Fruit fly (Drosophila melanogaster) whole organism, embryonic: ENCODE measurements around the gene RunxB.
A peak's percentile ranks its signal among the peaks of the same experiment; 100 is the strongest.

ENCODE experiments used
- Atf3 ChIP-seq: fragments of 200-800 bp; sonication (Bioruptor generic); optimal IDR thresholded peaks from 3 replicates; lab custom pipeline; 2016; ENCODE audit warnings: missing biosample characterization, missing genetic modification characterization
- Bdp1 ChIP-seq: fragments of 200-800 bp; sonication (Bioruptor generic); optimal IDR thresholded peaks from 3 replicates; lab custom pipeline; 2016; ENCODE audit warnings: missing biosample characterization, missing genetic modification characterization
- Blimp-1 ChIP-seq: fragments of 200-800 bp; sonication (Bioruptor generic); optimal IDR thresholded peaks from 3 replicates; lab custom pipeline; 2018; ENCODE audit warnings: missing biosample characterization, missing genetic modification characterization, mild to moderate bottlenecking, moderate library complexity, missing genetic modification reagents
- CG10147 ChIP-seq: fragments of 200-800 bp; sonication (Bioruptor generic); optimal IDR thresholded peaks from 2 replicates; lab custom pipeline; 2019; ENCODE audit warnings: missing biosample characterization, mild to moderate bottlenecking, missing genetic modification characterization, moderate library complexity
- CG1024 ChIP-seq: fragments of 200-800 bp; sonication (Bioruptor generic); IDR thresholded peaks from 2 replicates; pipeline ENCODE4 v1.3.6; 2022; ENCODE audit warnings: missing biosample characterization, missing genetic modification characterization
- CG11247 ChIP-seq: fragments of 200-800 bp; sonication (Bioruptor generic); IDR thresholded peaks from 2 replicates; pipeline ENCODE4 v1.3.6; 2022; ENCODE audit warnings: missing biosample characterization, missing genetic modification characterization
- CG13624 ChIP-seq: fragments of 200-800 bp; sonication (Bioruptor generic); optimal IDR thresholded peaks from 2 replicates; lab custom pipeline; 2016; ENCODE audit warnings: missing biosample characterization, missing genetic modification characterization
- CG16779 ChIP-seq: fragments of 200-800 bp; sonication (Bioruptor generic); IDR thresholded peaks from 2 replicates; pipeline ENCODE4 v1.3.6; 2022; ENCODE audit warnings: missing biosample characterization, missing genetic modification characterization
- CG16863 ChIP-seq: fragments of 200-800 bp; sonication (Bioruptor generic); optimal IDR thresholded peaks from 3 replicates; lab custom pipeline; 2016; ENCODE audit warnings: missing biosample characterization, missing genetic modification characterization
- CG17328 ChIP-seq: fragments of 200-800 bp; sonication (Bioruptor generic); IDR thresholded peaks from 2 replicates; pipeline ENCODE4 v1.3.6; 2022; ENCODE audit warnings: missing biosample characterization, missing genetic modification characterization
- CG1792 ChIP-seq: fragments of 200-800 bp; sonication (Bioruptor generic); optimal IDR thresholded peaks from 2 replicates; lab custom pipeline; 2016; ENCODE audit warnings: missing biosample characterization, missing genetic modification characterization
- CG18262 ChIP-seq: fragments of 200-800 bp; optimal IDR thresholded peaks from 3 replicates; lab custom pipeline; 2019; ENCODE audit warnings: missing biosample characterization, mild to moderate bottlenecking, missing genetic modification characterization, moderate library complexity
- CG2875 ChIP-seq: fragments of 200-800 bp; sonication (Bioruptor generic); optimal IDR thresholded peaks from 2 replicates; lab custom pipeline; 2017; ENCODE audit warnings: missing biosample characterization, mild to moderate bottlenecking, missing genetic modification characterization, missing genetic modification reagents
- CG2889 ChIP-seq: fragments of 200-800 bp; sonication (Bioruptor generic); IDR thresholded peaks from 3 replicates; pipeline ENCODE4 v1.3.6; 2022; ENCODE audit warnings: missing biosample characterization, missing genetic modification characterization
- CG4707 ChIP-seq: fragments of 200-800 bp; sonication (Bioruptor generic); optimal IDR thresholded peaks from 2 replicates; lab custom pipeline; 2018; ENCODE audit warnings: missing biosample characterization, mild to moderate bottlenecking, missing genetic modification characterization, moderate library complexity
- CG6254 ChIP-seq: fragments of 200-800 bp; sonication (Bioruptor generic); optimal IDR thresholded peaks from 3 replicates; lab custom pipeline; 2017; ENCODE audit warnings: mild to moderate bottlenecking, missing biosample characterization, missing genetic modification reagents, missing genetic modification characterization
- CG7372 ChIP-seq: fragments of 200-800 bp; sonication (Bioruptor generic); IDR thresholded peaks from 2 replicates; pipeline ENCODE4 v1.3.6; 2022; ENCODE audit warnings: missing biosample characterization, missing genetic modification characterization
- ERR ChIP-seq: fragments of 200-800 bp; sonication (Bioruptor generic); optimal IDR thresholded peaks from 2 replicates; lab custom pipeline; 2016; ENCODE audit warnings: missing biosample characterization, missing genetic modification characterization
- H15 ChIP-seq: fragments of 200-800 bp; sonication (Bioruptor generic); IDR thresholded peaks from 3 replicates; pipeline ENCODE4 v1.3.6; 2022; ENCODE audit warnings: missing biosample characterization, missing genetic modification characterization
- Hey ChIP-seq: fragments of 200-800 bp; sonication (Bioruptor generic); optimal IDR thresholded peaks from 3 replicates; lab custom pipeline; 2018; ENCODE audit warnings: missing biosample characterization, mild to moderate bottlenecking, missing genetic modification characterization
- Hr78 ChIP-seq, 2 experiments: fragments of 200-800 bp in 1 of 2; fragments of >200 bp in 1 of 2; sonication (Bioruptor generic) in 1 of 2; optimal IDR thresholded peaks; 2 replicates each; lab custom pipeline; 2017 to 2019; ENCODE audit warnings: missing biosample characterization in 2 of 2, missing genetic modification characterization in 2 of 2, mild to moderate bottlenecking in 1 of 2, moderate library complexity in 1 of 2
- Kr ChIP-seq: fragments of 200-800 bp; sonication (Bioruptor generic); optimal IDR thresholded peaks from 2 replicates; lab custom pipeline; 2017; ENCODE audit warnings: missing biosample characterization, mild to moderate bottlenecking, missing genetic modification characterization
- MTF-1 ChIP-seq: fragments of 200-800 bp; sonication (Bioruptor generic); optimal IDR thresholded peaks from 2 replicates; lab custom pipeline; 2018; ENCODE audit warnings: missing biosample characterization, mild to moderate bottlenecking, missing genetic modification characterization, borderline replicate concordance
- Nf-YA ChIP-seq: fragments of 200-800 bp; sonication (Bioruptor generic); IDR thresholded peaks from 2 replicates; pipeline ENCODE4 v1.3.6; 2022; ENCODE audit warnings: missing biosample characterization, missing genetic modification characterization
- Oli ChIP-seq: fragments of 200-800 bp; sonication (Bioruptor generic); optimal IDR thresholded peaks from 2 replicates; lab custom pipeline; 2018; ENCODE audit warnings: missing biosample characterization, mild to moderate bottlenecking, missing genetic modification characterization, moderate library complexity
- Optix ChIP-seq: fragments of 200-800 bp; sonication (Bioruptor generic); IDR thresholded peaks from 3 replicates; pipeline ENCODE4 v1.3.6; 2022; ENCODE audit warnings: missing biosample characterization, missing genetic modification characterization
- Sry-δ ChIP-seq: fragments of 200-800 bp; sonication (Bioruptor generic); optimal IDR thresholded peaks from 2 replicates; lab custom pipeline; 2016; ENCODE audit warnings: missing biosample characterization, missing genetic modification characterization
- Vsx1 ChIP-seq: fragments of 200-800 bp; sonication (Bioruptor generic); optimal IDR thresholded peaks from 2 replicates; lab custom pipeline; 2017; ENCODE audit warnings: missing biosample characterization, mild to moderate bottlenecking, missing genetic modification characterization, missing genetic modification reagents
- aop ChIP-seq: fragments of 200-800 bp; sonication (Bioruptor generic); IDR thresholded peaks from 2 replicates; pipeline ENCODE4 v1.3.6; 2022; ENCODE audit warnings: missing biosample characterization, missing genetic modification characterization
- ase ChIP-seq: fragments of 200-800 bp; sonication (Bioruptor generic); IDR thresholded peaks from 3 replicates; pipeline ENCODE4 v1.3.6; 2022; ENCODE audit warnings: missing biosample characterization, missing genetic modification characterization
- chif ChIP-seq, 2 experiments: fragments of 200-800 bp; sonication (Bioruptor generic); optimal IDR thresholded peaks; 3 replicates each; lab custom pipeline; 2016; ENCODE audit warnings: missing biosample characterization in 2 of 2, missing genetic modification characterization in 2 of 2
- cwo ChIP-seq: fragments of 200-800 bp; sonication (Bioruptor generic); optimal IDR thresholded peaks from 3 replicates; lab custom pipeline; 2017; ENCODE audit warnings: missing biosample characterization, missing genetic modification characterization, mild to moderate bottlenecking, moderate library complexity, missing genetic modification reagents
- da ChIP-seq: fragments of 200-800 bp; sonication (Bioruptor generic); optimal IDR thresholded peaks from 2 replicates; lab custom pipeline; 2016; ENCODE audit warnings: missing biosample characterization, missing genetic modification characterization
- dmrt11E ChIP-seq: fragments of 200-800 bp; sonication (Bioruptor generic); optimal IDR thresholded peaks from 3 replicates; lab custom pipeline; 2018; ENCODE audit warnings: missing biosample characterization, mild to moderate bottlenecking, missing genetic modification characterization, moderate library complexity
- en ChIP-seq: fragments of 200-800 bp; sonication (Bioruptor generic); optimal IDR thresholded peaks from 2 replicates; lab custom pipeline; 2016; ENCODE audit warnings: missing biosample characterization, missing genetic modification characterization
- esg ChIP-seq: fragments of 200-800 bp; sonication (Bioruptor generic); conservative IDR thresholded peaks from 2 replicates; pipeline ENCODE4 v1.3.6; 2022; ENCODE audit warnings: missing biosample characterization, missing genetic modification characterization
- hth ChIP-seq: fragments of >200 bp; optimal IDR thresholded peaks from 2 replicates; lab custom pipeline; 2017; ENCODE audit warnings: inconsistent platforms
- jumu ChIP-seq: fragments of 200-800 bp; sonication (Bioruptor generic); optimal IDR thresholded peaks from 3 replicates; lab custom pipeline; 2016; ENCODE audit warnings: missing biosample characterization, missing genetic modification characterization
- maf-S ChIP-seq: fragments of 200-800 bp; sonication (Bioruptor generic); optimal IDR thresholded peaks from 2 replicates; lab custom pipeline; 2016; ENCODE audit warnings: missing biosample characterization, missing genetic modification characterization
- mirr ChIP-seq: fragments of 200-800 bp; sonication (Bioruptor generic); optimal IDR thresholded peaks from 3 replicates; lab custom pipeline; 2018; ENCODE audit warnings: missing biosample characterization, mild to moderate bottlenecking, missing genetic modification characterization
- org-1 ChIP-seq: fragments of 200-800 bp; sonication (Bioruptor generic); optimal IDR thresholded peaks from 2 replicates; lab custom pipeline; 2017; ENCODE audit warnings: missing biosample characterization, missing genetic modification characterization
- pan ChIP-seq, 4 experiments: fragments of >200 bp in 3 of 4; fragments of 200-800 bp in 1 of 4; sonication (Bioruptor generic) in 1 of 4; optimal IDR thresholded peaks in 3 of 4; IDR thresholded peaks in 1 of 4; 2 replicates each; pipeline versions ENCODE4 v1.3.6 to Lab custom; 2017 to 2022; ENCODE audit warnings: missing biosample characterization in 2 of 4, missing genetic modification characterization in 2 of 4, mixed read lengths in 1 of 4
- pita ChIP-seq: fragments of 200-800 bp; sonication (Bioruptor generic); optimal IDR thresholded peaks from 2 replicates; lab custom pipeline; 2017; ENCODE audit warnings: missing biosample characterization, mild to moderate bottlenecking, missing genetic modification characterization
- run ChIP-seq: fragments of 200-800 bp; sonication (Bioruptor generic); optimal IDR thresholded peaks from 3 replicates; lab custom pipeline; 2018; ENCODE audit warnings: missing biosample characterization, mild to moderate bottlenecking, missing genetic modification characterization
- salm ChIP-seq: fragments of 200-800 bp; sonication (Bioruptor generic); optimal IDR thresholded peaks from 2 replicates; lab custom pipeline; 2018; ENCODE audit warnings: missing biosample characterization, mild to moderate bottlenecking, missing genetic modification characterization
- sens ChIP-seq: fragments of 200-800 bp; sonication (Bioruptor generic); peaks from one replicate; lab custom pipeline; 2016; ENCODE audit warnings: missing biosample characterization, missing genetic modification characterization
- sens-2 ChIP-seq: fragments of 200-800 bp; sonication (Bioruptor generic); IDR thresholded peaks from 2 replicates; pipeline ENCODE4 v1.3.6; 2022; ENCODE audit warnings: missing biosample characterization, missing genetic modification characterization
- toy ChIP-seq: fragments of 200-800 bp; sonication (Bioruptor generic); IDR thresholded peaks from 2 replicates; pipeline ENCODE4 v1.3.6; 2022; ENCODE audit warnings: missing biosample characterization, missing genetic modification characterization
- vvl ChIP-seq: fragments of 200-800 bp; sonication (Bioruptor generic); IDR thresholded peaks from 2 replicates; pipeline ENCODE4 v1.3.6; 2022; ENCODE audit warnings: missing biosample characterization, missing genetic modification characterization
- zfh1 ChIP-seq: fragments of 200-800 bp; sonication (Bioruptor generic); IDR thresholded peaks from 3 replicates; pipeline ENCODE4 v1.3.6; 2022; ENCODE audit warnings: missing biosample characterization, missing genetic modification characterization

The RunxB gene

DNA sequence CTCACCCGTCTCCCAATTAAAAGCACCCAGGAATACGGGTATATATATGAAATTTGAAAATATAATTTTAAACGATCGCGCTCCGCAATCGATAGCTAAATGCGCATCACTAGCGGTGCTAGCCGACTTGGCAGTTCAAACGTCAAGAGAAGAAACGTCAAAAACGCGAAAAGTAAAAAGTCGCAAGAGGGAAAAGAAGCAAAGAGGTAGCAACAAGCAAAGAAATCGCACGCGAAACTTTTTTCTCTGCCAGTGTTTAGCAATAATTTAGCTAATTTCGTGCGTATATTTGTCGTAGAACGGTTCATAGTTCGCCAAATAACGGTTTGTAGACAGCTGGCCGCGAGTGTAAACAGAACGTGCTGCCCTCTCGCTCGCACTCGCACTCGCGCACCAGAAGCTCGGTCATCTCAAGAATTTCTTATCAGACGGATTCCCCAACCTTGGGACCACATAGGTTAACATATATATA, 26.9 kb upstream of the RunxB start, which contains the start of gene CG1812 (continued):
- TF ChIP-seq Blimp-1 (GFP tag; lab: Kevin White, UChicago) (peak; percentile 19), CG18262 (tag; lab: Kevin White, UChicago) (no peak), MTF-1 (GFP tag; lab: Kevin White, UChicago) (no peak), sens (GFP tag; lab: Kevin White, UChicago) (peak; percentile 90), salm (tag; lab: Kevin White, UChicago) (no peak), ERR (no peak), CG13624 (peak; percentile 15), CG7372 (GFP tag; lab: Robert Waterston, UW) (no peak), cwo (GFP tag; lab: Kevin White, UChicago) (no peak), Vsx1 (no peak), CG2889 (GFP tag; lab: Robert Waterston, UW) (no peak), mirr (peak; percentile 4), CG10147 (no peak), toy (no peak), ase (GFP tag; lab: Robert Waterston, UW) (no peak; the same call in 2 of the 3 replicates), pan (optimal IDR thresholded peaks at IDR 0.05; lab: Kevin White, UChicago) (no peak), pan (GFP tag; optimal IDR thresholded peaks at IDR 0.05 in 1 of 2, IDR thresholded peaks at IDR 0.05 in 1 of 2) (peak in 1 of 2 experiments; percentile 49), Hey (tag; lab: Kevin White, UChicago) (no peak), CG2875 (GFP tag; lab: Kevin White, UChicago) (peak; percentile 35), pita (GFP tag; lab: Kevin White, UChicago) (no peak), CG1024 (GFP tag; lab: Robert Waterston, UW) (0 out of 2 replicates have a peak, but pooled peaks have one; percentile 15), CG1792 (GFP tag; lab: Kevin White, UChicago) (no peak), CG4707 (GFP tag; lab: Kevin White, UChicago) (no peak), sens-2 (GFP tag; lab: Robert Waterston, UW) (0 out of 2 replicates have a peak, but pooled peaks have one; percentile 16), org-1 (GFP tag; lab: Kevin White, UChicago) (peak; percentile 8), H15 (peak; percentile 23; the same call in 1 of the 3 replicates), Hr78 (GFP tag; optimal IDR thresholded peaks at IDR 0.05; lab: Kevin White, UChicago) (peak in 1 of 2 experiments; percentile 28), hth (lab: Kevin White, UChicago) (no peak), en (GFP tag; lab: Kevin White, UChicago) (no peak), CG16779 (GFP tag; lab: Robert Waterston, UW) (no peak), aop (GFP tag; lab: Robert Waterston, UW) (no peak), vvl (peak; percentile 68), zfh1 (GFP tag; lab: Robert Waterston, UW) (peak; percentile 59; the same call in 2 of the 3 replicates), Bdp1 (GFP tag; lab: Kevin White, UChicago) (no peak), Optix (GFP tag; lab: Robert Waterston, UW) (peak; percentile 15; the same call in 1 of the 3 replicates), jumu (GFP tag; lab: Kevin White, UChicago) (no peak), dmrt11E (tag; lab: Kevin White, UChicago) (peak; percentile 17), da (GFP tag; lab: Kevin White, UChicago) (no peak), Kr (no peak), Atf3 (GFP tag; lab: Kevin White, UChicago) (no peak), Sry-δ (GFP tag; lab: Kevin White, UChicago) (peak; percentile 36), CG11247 (no peak; the same call in 1 of the 2 replicates), esg (GFP tag; lab: Robert Waterston, UW) (peak; percentile 29; the same call in 1 of the 2 replicates), Nf-YA (GFP tag; lab: Robert Waterston, UW) (peak; percentile 68), maf-S (GFP tag; lab: Kevin White, UChicago) (no peak), Oli (tag; lab: Kevin White, UChicago) (no peak), chif (GFP tag; optimal IDR thresholded peaks at IDR 0.05; lab: Kevin White, UChicago) (peak in 1 of 2 experiments; percentile 6), run (no peak), CG6254 (GFP tag; lab: Kevin White, UChicago) (no peak), CG16863 (GFP tag; lab: Kevin White, UChicago) (peak; percentile 4), CG17328 (GFP tag; lab: Robert Waterston, UW) (peak; percentile 66; the same call in 1 of the 2 replicates)
